Worm (Caenorhabditis elegans): ENCODE results near the gene W10G11.19.
A peak's percentile ranks its signal among the peaks of the same experiment; 100 is the strongest.

Gene W10G11.19

DNA sequence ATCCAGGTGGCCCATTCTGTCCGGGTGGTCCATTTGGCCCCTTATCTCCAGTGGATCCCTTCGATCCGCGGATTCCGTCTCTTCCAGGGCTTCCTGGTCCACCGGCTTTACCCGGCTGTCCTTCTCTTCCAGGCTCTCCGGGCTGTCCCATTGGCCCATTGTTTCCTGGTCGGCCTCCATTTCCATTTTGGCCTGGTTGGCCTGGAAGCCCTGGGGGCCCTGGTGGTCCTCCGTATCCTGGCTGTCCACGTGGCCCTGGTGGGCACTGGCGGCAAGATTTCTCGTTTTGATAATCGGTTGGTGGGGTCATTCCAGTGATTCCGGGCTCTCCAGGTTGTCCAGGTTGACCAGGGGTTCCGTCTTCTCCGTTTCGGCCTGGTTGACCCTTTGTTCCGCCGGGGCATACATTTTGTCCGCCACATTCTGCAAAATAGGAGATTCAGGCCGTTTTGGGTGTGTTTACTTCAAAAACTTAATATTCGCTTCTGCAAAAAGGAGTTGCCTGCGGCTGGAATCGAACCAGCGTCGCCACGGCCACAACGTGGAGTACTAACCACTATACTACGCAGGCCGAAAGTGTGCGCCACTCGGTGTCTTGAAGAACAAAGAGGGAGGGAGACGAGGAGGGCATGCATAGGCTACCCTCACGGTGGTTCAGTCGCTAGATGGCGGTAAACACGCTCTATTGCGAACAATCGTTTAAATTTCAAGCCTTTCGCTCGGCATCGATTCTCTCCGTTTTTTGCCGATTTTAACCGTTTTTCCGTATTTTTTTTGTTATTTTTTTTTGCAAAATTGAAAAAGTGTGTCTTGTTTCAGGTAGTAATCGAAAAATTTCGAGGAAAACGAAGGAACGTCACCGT is 29.2 kb upstream of the W10G11.19 start, which contains the start of gene W09G10.9:
TSS of gene W09G10.9 (plus strand) at position 813 of the 863 bp plus-strand sequence.
- TF ChIP-seq Y67H2A.10 (GFP tag; conservative IDR thresholded peaks at IDR 0.05) (no peak), ets-4 (GFP tag; optimal IDR thresholded peaks at IDR 0.05) (no peak), F55B11.4 (tag; optimal IDR thresholded peaks at IDR 0.05; ENCODE audit: borderline replicate concordance, insufficient read depth) (no peak), madf-8 (GFP tag; conservative IDR thresholded peaks at IDR 0.05) (no peak; the same call in 1 of the 2 replicates), dpl-1 (GFP tag; optimal IDR thresholded peaks at IDR 0.05) (no peak), hlh-26 (GFP tag; conservative IDR thresholded peaks at IDR 0.05) (no peak), F33H1.4 (GFP tag; IDR thresholded peaks at IDR 0.05) (peak; percentile 61), somi-1 (GFP tag; optimal IDR thresholded peaks at IDR 0.05) (no peak), ccch-3 (GFP tag; optimal IDR thresholded peaks at IDR 0.05) (no peak), pha-4 (tag; optimal IDR thresholded peaks at IDR 0.05) (no peak), lir-1 (GFP tag; conservative IDR thresholded peaks at IDR 0.05) (peak; percentile 68; the same call in 1 of the 2 replicates), sea-2 (GFP tag; IDR thresholded peaks at IDR 0.05) (no peak), lin-40 (tag; optimal IDR thresholded peaks at IDR 0.05) (peak; percentile 61), snpc-1.1 (tag; optimal IDR thresholded peaks at IDR 0.05; ENCODE audit: insufficient read depth) (peak; percentile 11), B0336.3 (GFP tag; IDR thresholded peaks at IDR 0.05) (peak; percentile 49; the same call in 1 of the 2 replicates), sdz-38 (tag; optimal IDR thresholded peaks at IDR 0.05) (no peak), bed-1 (GFP tag; IDR thresholded peaks at IDR 0.05) (no peak), K11D2.4 (GFP tag; IDR thresholded peaks at IDR 0.05) (peak; percentile 84), ceh-91 (GFP tag; IDR thresholded peaks at IDR 0.05) (no peak), lag-1 (GFP tag; IDR thresholded peaks at IDR 0.05) (no peak), ztf-26 (tag; optimal IDR thresholded peaks at IDR 0.05) (peak; percentile 2), snpc-3.4 (tag; optimal IDR thresholded peaks at IDR 0.05) (peak; percentile 43), B0019.2 (GFP tag; conservative IDR thresholded peaks at IDR 0.05) (peak; percentile 70; the same call in 1 of the 2 replicates), fkh-3 (tag; optimal IDR thresholded peaks at IDR 0.05) (no peak), rec-8 (tag; optimal IDR thresholded peaks at IDR 0.05) (peak in 1 of 2 experiments; percentile 30), Y79H2A.3 (GFP tag; conservative IDR thresholded peaks at IDR 0.05) (0 out of 2 replicates have a peak, but pooled peaks have one; percentile 65), athp-1 (tag; optimal IDR thresholded peaks at IDR 0.05) (peak; percentile 9), ceh-79 (tag; optimal IDR thresholded peaks at IDR 0.05) (no peak), attf-6 (GFP tag; IDR thresholded peaks at IDR 0.05) (peak; percentile 64; the same call in 1 of the 2 replicates), F49E8.2 (tag; optimal IDR thresholded peaks at IDR 0.05; ENCODE audit: insufficient read depth) (no peak), ceh-27 (GFP tag; optimal IDR thresholded peaks at IDR 0.05) (peak; percentile 74), ztf-25 (GFP tag; IDR thresholded peaks at IDR 0.05) (peak; percentile 77; the same call in 1 of the 2 replicates), egrh-3 (GFP tag; IDR thresholded peaks at IDR 0.05) (peak; percentile 52), gei-17 (GFP tag; optimal IDR thresholded peaks at IDR 0.05) (no peak), bed-2 (GFP tag; IDR thresholded peaks at IDR 0.05) (no peak), lin-35 (GFP tag; optimal IDR thresholded peaks at IDR 0.05) (no peak), madf-3 (GFP tag; IDR thresholded peaks at IDR 0.05) (no peak), sptf-2 (GFP tag; optimal IDR thresholded peaks at IDR 0.05) (no peak), attf-3 (GFP tag; conservative IDR thresholded peaks at IDR 0.05) (peak; percentile 72), F23B12.7 (tag; optimal IDR thresholded peaks at IDR 0.05; ENCODE audit: insufficient read depth) (peak; percentile 57), ztf-28 (GFP tag; IDR thresholded peaks at IDR 0.05) (peak; percentile 70; the same call in 1 of the 2 replicates), C17E4.6 (GFP tag; IDR thresholded peaks at IDR 0.05) (0 out of 2 replicates have a peak, but pooled peaks have one; percentile 41), lsy-27 (tag; optimal IDR thresholded peaks at IDR 0.05; ENCODE audit: borderline replicate concordance, insufficient read depth) (no peak), attf-5 (GFP tag; optimal IDR thresholded peaks at IDR 0.05) (peak; percentile 71), akir-1 (GFP tag; optimal IDR thresholded peaks at IDR 0.05) (no peak)

All from whole organism, young adult.